Fruit fly (Drosophila melanogaster) whole organism, embryonic: Measurements from ENCODE around the gene CG9662.

Source experiments
- CG10979 ChIP-seq: fragments of 200-800 bp; sonication (Bioruptor generic); optimal IDR thresholded peaks from 2 replicates; lab custom pipeline; 2018; ENCODE audit warnings: missing biosample characterization, mild to moderate bottlenecking, missing genetic modification characterization, moderate library complexity
- CG11247 ChIP-seq: fragments of 200-800 bp; sonication (Bioruptor generic); IDR thresholded peaks from 2 replicates; pipeline ENCODE4 v1.3.6; 2022; ENCODE audit warnings: missing biosample characterization, missing genetic modification characterization
- CG11398 ChIP-seq: fragments of 200-800 bp; sonication (Bioruptor generic); optimal IDR thresholded peaks from 2 replicates; lab custom pipeline; 2016; ENCODE audit warnings: missing biosample characterization, missing genetic modification characterization
- CG11456 ChIP-seq: fragments of 200-800 bp; sonication (Bioruptor generic); IDR thresholded peaks from 3 replicates; pipeline ENCODE4 v1.3.6; 2022; ENCODE audit warnings: missing biosample characterization, missing genetic modification characterization
- CG11560 ChIP-seq: fragments of 200-800 bp; sonication (Bioruptor generic); IDR thresholded peaks from 3 replicates; pipeline ENCODE4 v1.3.6; 2022; ENCODE audit warnings: missing biosample characterization, missing genetic modification characterization
- CG2202 ChIP-seq: fragments of 200-800 bp; sonication (Bioruptor generic); optimal IDR thresholded peaks from 2 replicates; lab custom pipeline; 2018; ENCODE audit warnings: missing biosample characterization, mild to moderate bottlenecking, missing genetic modification characterization
- CG2678 ChIP-seq: fragments of 200-800 bp; sonication (Bioruptor generic); optimal IDR thresholded peaks from 3 replicates; lab custom pipeline; 2019; ENCODE audit warnings: missing biosample characterization, mild to moderate bottlenecking, missing genetic modification characterization, moderate library complexity
- CG31388 ChIP-seq: fragments of 200-800 bp; sonication (Bioruptor generic); optimal IDR thresholded peaks from 2 replicates; lab custom pipeline; 2016; ENCODE audit warnings: missing biosample characterization, missing genetic modification characterization
- CG3281 ChIP-seq: fragments of 200-800 bp; sonication (Bioruptor generic); optimal IDR thresholded peaks from 3 replicates; lab custom pipeline; 2017; ENCODE audit warnings: missing biosample characterization, mild to moderate bottlenecking, missing genetic modification characterization
- CG5245 ChIP-seq: fragments of 200-800 bp; sonication (Bioruptor generic); optimal IDR thresholded peaks from 3 replicates; lab custom pipeline; 2016; ENCODE audit warnings: missing biosample characterization, missing genetic modification characterization
- CG6654 ChIP-seq: fragments of 200-800 bp; sonication (Bioruptor generic); optimal IDR thresholded peaks from 2 replicates; lab custom pipeline; 2017; ENCODE audit warnings: missing biosample characterization, mild to moderate bottlenecking, missing genetic modification characterization
- Camta ChIP-seq: fragments of 200-800 bp; sonication (Bioruptor generic); optimal IDR thresholded peaks from 2 replicates; lab custom pipeline; 2016; ENCODE audit warnings: missing biosample characterization, missing genetic modification characterization
- Dll ChIP-seq: fragments of 200-800 bp; sonication (Bioruptor generic); IDR thresholded peaks from 4 replicates; pipeline ENCODE4 v1.3.6; 2022; ENCODE audit warnings: missing biosample characterization, missing genetic modification characterization; ENCODE audit not compliant: partially characterized antibody
- GATAe ChIP-seq: fragments of 200-800 bp; sonication (Bioruptor generic); conservative IDR thresholded peaks from 2 replicates; pipeline ENCODE4 v1.3.6; 2022; ENCODE audit warnings: missing biosample characterization, missing genetic modification characterization
- Gug ChIP-seq: fragments of 200-800 bp; sonication (Bioruptor generic); IDR thresholded peaks from 4 replicates; pipeline ENCODE4 v1.3.6; 2022; ENCODE audit warnings: missing biosample characterization, missing genetic modification characterization
- Hmx ChIP-seq: fragments of 200-800 bp; sonication (Bioruptor generic); optimal IDR thresholded peaks from 2 replicates; lab custom pipeline; 2016; ENCODE audit warnings: missing biosample characterization, missing genetic modification characterization
- Hr78 ChIP-seq, 2 experiments: fragments of 200-800 bp in 1 of 2; fragments of >200 bp in 1 of 2; sonication (Bioruptor generic) in 1 of 2; optimal IDR thresholded peaks; 2 replicates each; lab custom pipeline; 2017 to 2019; ENCODE audit warnings: missing biosample characterization in 2 of 2, missing genetic modification characterization in 2 of 2, mild to moderate bottlenecking in 1 of 2, moderate library complexity in 1 of 2
- MBD-R2 ChIP-seq: fragments of 200-800 bp; sonication (Bioruptor generic); IDR thresholded peaks from 2 replicates; pipeline ENCODE4 v1.3.6; 2022; ENCODE audit warnings: missing biosample characterization, missing genetic modification characterization
- NC2β ChIP-seq: fragments of 200-800 bp; sonication (Bioruptor generic); optimal IDR thresholded peaks from 2 replicates; lab custom pipeline; 2016; ENCODE audit warnings: missing biosample characterization, missing genetic modification characterization
- NK7.1 ChIP-seq: fragments of 200-800 bp; sonication (Bioruptor generic); optimal IDR thresholded peaks from 3 replicates; lab custom pipeline; 2016; ENCODE audit warnings: missing biosample characterization, missing genetic modification characterization
- Nf-YB ChIP-seq: fragments of 200-800 bp; sonication (Bioruptor generic); optimal IDR thresholded peaks from 3 replicates; lab custom pipeline; 2019; ENCODE audit warnings: missing biosample characterization, mild to moderate bottlenecking, missing genetic modification characterization, moderate library complexity
- PHDP ChIP-seq: fragments of 200-800 bp; sonication (Bioruptor generic); optimal IDR thresholded peaks from 3 replicates; lab custom pipeline; 2018; ENCODE audit warnings: missing biosample characterization, mild to moderate bottlenecking, missing genetic modification characterization, moderate library complexity
- Sry-β ChIP-seq: fragments of 200-800 bp; sonication (Bioruptor generic); optimal IDR thresholded peaks from 2 replicates; lab custom pipeline; 2018; ENCODE audit warnings: missing biosample characterization, mild to moderate bottlenecking, missing genetic modification characterization, moderate library complexity
- Stat92E ChIP-seq, 3 experiments: fragments of >200 bp in 2 of 3; fragments of 200-800 bp in 1 of 3; sonication (Bioruptor generic) in 1 of 3; optimal IDR thresholded peaks; 2 replicates each; lab custom pipeline; 2017 to 2019; ENCODE audit warnings: missing biosample characterization in 3 of 3, missing genetic modification characterization in 3 of 3, mild to moderate bottlenecking in 1 of 3, moderate library complexity in 1 of 3
- Tbp ChIP-seq: fragments of >200 bp; optimal IDR thresholded peaks from 2 replicates; lab custom pipeline; 2018; ENCODE audit warnings: missing biosample characterization, missing genetic modification characterization
- Trl ChIP-seq, 3 experiments: fragments of >200 bp in 2 of 3; fragments of 200-800 bp in 1 of 3; sonication (Bioruptor generic) in 1 of 3; optimal IDR thresholded peaks; 2 replicates in 1 of 3; 3 replicates in 2 of 3; lab custom pipeline; 2016 to 2017; ENCODE audit warnings: missing biosample characterization in 1 of 3, missing genetic modification characterization in 1 of 3
- ap ChIP-seq: fragments of 200-800 bp; sonication (Bioruptor generic); IDR thresholded peaks from 2 replicates; pipeline ENCODE4 v1.3.6; 2022; ENCODE audit warnings: missing biosample characterization, missing genetic modification characterization
- chif ChIP-seq, 2 experiments: fragments of 200-800 bp; sonication (Bioruptor generic); optimal IDR thresholded peaks; 3 replicates each; lab custom pipeline; 2016; ENCODE audit warnings: missing biosample characterization in 2 of 2, missing genetic modification characterization in 2 of 2
- chn ChIP-seq: fragments of 200-800 bp; sonication (Bioruptor generic); optimal IDR thresholded peaks from 2 replicates; lab custom pipeline; 2016; ENCODE audit warnings: missing biosample characterization, missing genetic modification characterization
- croc ChIP-seq: fragments of 200-800 bp; sonication (Bioruptor generic); conservative IDR thresholded peaks from 3 replicates; pipeline ENCODE4 v1.3.6; 2022; ENCODE audit warnings: missing biosample characterization, missing genetic modification characterization
- dimm ChIP-seq: fragments of 200-800 bp; sonication (Bioruptor generic); IDR thresholded peaks from 2 replicates; pipeline ENCODE4 v1.3.6; 2022; ENCODE audit warnings: missing biosample characterization, missing genetic modification characterization
- ems ChIP-seq: fragments of 200-800 bp; sonication (Bioruptor generic); optimal IDR thresholded peaks from 3 replicates; lab custom pipeline; 2016; ENCODE audit warnings: missing biosample characterization, missing genetic modification characterization
- eyg ChIP-seq: fragments of 200-800 bp; sonication (Bioruptor generic); optimal IDR thresholded peaks from 3 replicates; lab custom pipeline; 2016; ENCODE audit warnings: missing biosample characterization, missing genetic modification characterization
- grau ChIP-seq: fragments of 200-800 bp; optimal IDR thresholded peaks from 3 replicates; lab custom pipeline; 2019; ENCODE audit warnings: missing biosample characterization, mild to moderate bottlenecking, missing genetic modification characterization, moderate library complexity
- gro ChIP-seq: fragments of 200-800 bp; sonication (Bioruptor generic); optimal IDR thresholded peaks from 2 replicates; lab custom pipeline; 2016; ENCODE audit warnings: missing biosample characterization, missing genetic modification characterization
- ind ChIP-seq: fragments of 200-800 bp; sonication (Bioruptor generic); optimal IDR thresholded peaks from 3 replicates; lab custom pipeline; 2016; ENCODE audit warnings: missing biosample characterization, missing genetic modification characterization
- mirr ChIP-seq: fragments of 200-800 bp; sonication (Bioruptor generic); optimal IDR thresholded peaks from 3 replicates; lab custom pipeline; 2018; ENCODE audit warnings: missing biosample characterization, mild to moderate bottlenecking, missing genetic modification characterization
- nerfin-1 ChIP-seq: fragments of 200-800 bp; sonication (Bioruptor generic); optimal IDR thresholded peaks from 3 replicates; lab custom pipeline; 2019; ENCODE audit warnings: missing biosample characterization, mild to moderate bottlenecking, missing genetic modification characterization, moderate library complexity
- nmo ChIP-seq: fragments of 200-800 bp; sonication (Bioruptor generic); optimal IDR thresholded peaks from 2 replicates; lab custom pipeline; 2018; ENCODE audit warnings: missing biosample characterization, mild to moderate bottlenecking, missing genetic modification characterization, moderate library complexity
- prd ChIP-seq, 3 experiments: fragments of >200 bp in 2 of 3; fragments of 200-800 bp in 1 of 3; sonication (Bioruptor generic) in 1 of 3; optimal IDR thresholded peaks in 2 of 3; IDR thresholded peaks in 1 of 3; 2 replicates in 2 of 3; 3 replicates in 1 of 3; pipeline versions ENCODE4 v1.3.6 to Lab custom; 2017 to 2022; ENCODE audit warnings: missing biosample characterization in 1 of 3, missing genetic modification characterization in 1 of 3
- pzg ChIP-seq: fragments of 200-800 bp; sonication (Bioruptor generic); optimal IDR thresholded peaks from 3 replicates; lab custom pipeline; 2018; ENCODE audit warnings: missing biosample characterization, mild to moderate bottlenecking, missing genetic modification characterization, moderate library complexity
- row ChIP-seq: fragments of 200-800 bp; sonication (Bioruptor generic); IDR thresholded peaks from 3 replicates; pipeline ENCODE4 v1.3.6; 2022; ENCODE audit warnings: missing biosample characterization, missing genetic modification characterization
- sc ChIP-seq, 3 experiments: fragments of >200 bp in 2 of 3; fragments of 200-800 bp in 1 of 3; sonication (Bioruptor generic) in 1 of 3; optimal IDR thresholded peaks; 2 replicates in 2 of 3; 3 replicates in 1 of 3; lab custom pipeline; 2017; ENCODE audit warnings: mild to moderate bottlenecking in 1 of 3, missing biosample characterization in 1 of 3, missing genetic modification characterization in 1 of 3, missing genetic modification reagents in 1 of 3
- sens ChIP-seq: fragments of 200-800 bp; sonication (Bioruptor generic); peaks from one replicate; lab custom pipeline; 2016; ENCODE audit warnings: missing biosample characterization, missing genetic modification characterization
- seq ChIP-seq: fragments of 200-800 bp; sonication (Bioruptor generic); IDR thresholded peaks from 2 replicates; pipeline ENCODE4 v1.3.6; 2022; ENCODE audit warnings: missing biosample characterization, missing genetic modification characterization
- slbo ChIP-seq: fragments of 200-800 bp; sonication (Bioruptor generic); IDR thresholded peaks from 2 replicates; pipeline ENCODE4 v1.3.6; 2022; ENCODE audit warnings: missing biosample characterization, missing genetic modification characterization
- toy ChIP-seq: fragments of 200-800 bp; sonication (Bioruptor generic); IDR thresholded peaks from 2 replicates; pipeline ENCODE4 v1.3.6; 2022; ENCODE audit warnings: missing biosample characterization, missing genetic modification characterization
- z ChIP-seq: fragments of 200-800 bp; sonication (Bioruptor generic); IDR thresholded peaks from 3 replicates; pipeline ENCODE4 v1.3.6; 2022; ENCODE audit warnings: missing biosample characterization, missing genetic modification characterization
- zfh1 ChIP-seq: fragments of 200-800 bp; sonication (Bioruptor generic); IDR thresholded peaks from 3 replicates; pipeline ENCODE4 v1.3.6; 2022; ENCODE audit warnings: missing biosample characterization, missing genetic modification characterization

CG9662 gene

DNA sequence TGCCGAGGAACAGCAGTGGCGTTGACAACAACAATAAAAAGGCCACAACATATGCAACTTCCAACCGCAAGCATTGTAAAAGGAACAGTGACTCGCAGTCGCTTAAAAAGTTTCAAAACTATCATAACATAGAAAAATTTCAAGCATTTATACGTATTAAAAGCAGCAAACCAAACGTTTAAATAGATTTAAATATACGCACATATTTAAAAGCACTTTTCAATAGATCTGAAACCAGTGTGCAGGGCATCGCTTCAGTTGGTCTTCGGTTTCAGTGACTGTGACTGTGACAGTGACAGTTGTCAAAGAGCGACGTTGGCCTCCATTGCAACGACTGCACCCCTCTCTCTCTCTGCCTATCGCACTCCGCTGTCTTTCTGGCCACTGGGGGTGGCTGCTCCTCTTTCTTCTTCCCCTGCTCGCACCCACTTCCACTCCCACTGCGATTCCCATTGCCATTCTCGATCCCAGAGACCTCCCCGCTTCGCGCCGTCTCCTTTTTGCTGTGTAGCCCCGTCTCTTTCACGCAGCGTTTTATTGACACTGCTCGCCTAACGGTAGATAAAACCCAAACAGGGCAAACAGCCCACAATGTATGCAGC is 28.3 kb downstream of the CG9662 start (continued):
- TF ChIP-seq chif (GFP tag; optimal IDR thresholded peaks at IDR 0.05; lab: Kevin White, UChicago) = peak; percentile 71 to 75
- TF ChIP-seq CG11398 (GFP tag; lab: Kevin White, UChicago) = peak; percentile 2
- TF ChIP-seq Nf-YB = peak; percentile 19
- TF ChIP-seq Hr78 (GFP tag; optimal IDR thresholded peaks at IDR 0.05; lab: Kevin White, UChicago) = no peak
- peak; percentile 76 for TF ChIP-seq chn (GFP tag; lab: Kevin White, UChicago)
- TF ChIP-seq Gug (GFP tag; lab: Robert Waterston, UW) = peak; percentile 81; the same call in 3 of the 4 replicates
- peak; percentile 62 for TF ChIP-seq CG6654 (GFP tag; lab: Kevin White, UChicago)
- TF ChIP-seq Hmx (GFP tag; lab: Kevin White, UChicago) = no peak
- peak; percentile 92 for TF ChIP-seq croc (GFP tag; lab: Robert Waterston, UW)
- peak; percentile 58 for TF ChIP-seq eyg (GFP tag; lab: Kevin White, UChicago)
- peak; percentile 75 for TF ChIP-seq CG11456 (GFP tag; lab: Robert Waterston, UW)
- peak; percentile 66 for TF ChIP-seq NC2β (GFP tag; lab: Kevin White, UChicago)
- TF ChIP-seq CG10979 (tag; lab: Kevin White, UChicago) = peak; percentile 88
- TF ChIP-seq pzg (GFP tag; lab: Kevin White, UChicago) = no peak
- TF ChIP-seq CG11560 (tag; lab: Robert Waterston, UW) = no peak
- peak; percentile 65 for TF ChIP-seq Camta
- TF ChIP-seq sens (GFP tag; lab: Kevin White, UChicago) = peak; percentile 97
- TF ChIP-seq dimm = peak; percentile 74
- TF ChIP-seq NK7.1 (GFP tag; lab: Kevin White, UChicago) = no peak
- TF ChIP-seq GATAe (GFP tag; lab: Robert Waterston, UW) = no peak; the same call in 1 of the 2 replicates
- TF ChIP-seq MBD-R2 (GFP tag; lab: Robert Waterston, UW) = no peak
- TF ChIP-seq CG5245 = peak; percentile 48
- peak; percentile 22 for TF ChIP-seq CG31388 (GFP tag; lab: Kevin White, UChicago)
- peak; percentile 92 for TF ChIP-seq zfh1 (GFP tag; lab: Robert Waterston, UW)
- no peak for TF ChIP-seq prd (optimal IDR thresholded peaks at IDR 0.05; lab: Kevin White, UChicago)
- TF ChIP-seq prd (GFP tag; IDR thresholded peaks at IDR 0.05; lab: Robert Waterston, UW) = peak; percentile 93
- TF ChIP-seq mirr (GFP tag; lab: Kevin White, UChicago) = no peak
- TF ChIP-seq grau = peak; percentile 64
- peak; percentile 82 for TF ChIP-seq PHDP
- no peak for TF ChIP-seq Tbp (GFP tag; lab: Kevin White, UChicago)
- TF ChIP-seq sc (optimal IDR thresholded peaks at IDR 0.05; lab: Kevin White, UChicago) = no peak
- TF ChIP-seq sc (GFP tag; optimal IDR thresholded peaks at IDR 0.05; lab: Kevin White, UChicago) = peak; percentile 82
- peak; percentile 57 for TF ChIP-seq CG2202
- TF ChIP-seq nerfin-1 = peak; percentile 78
- TF ChIP-seq ind (GFP tag; lab: Kevin White, UChicago) = peak; percentile 78
- TF ChIP-seq CG2678 (tag; lab: Kevin White, UChicago) = peak; percentile 87
- peak; percentile 74 for TF ChIP-seq CG11247 (GFP tag; lab: Robert Waterston, UW)
- 0 out of 4 replicates have a peak, but pooled peaks have one; percentile 27 for TF ChIP-seq Dll (GFP tag; lab: Robert Waterston, UW)
- TF ChIP-seq ems (GFP tag; lab: Kevin White, UChicago) = peak; percentile 71
- peak; percentile 85 for TF ChIP-seq nmo (GFP tag; lab: Kevin White, UChicago)
- peak; percentile 86 for TF ChIP-seq ap (GFP tag; lab: Robert Waterston, UW)
- TF ChIP-seq toy (GFP tag; lab: Robert Waterston, UW) = no peak
- TF ChIP-seq row (GFP tag; lab: Robert Waterston, UW) = peak; percentile 84
- TF ChIP-seq gro (GFP tag; lab: Kevin White, UChicago) = no peak
- peak; percentile 39 for TF ChIP-seq Sry-β (GFP tag; lab: Kevin White, UChicago)
- peak; percentile 64 for TF ChIP-seq slbo
- TF ChIP-seq z (GFP tag; lab: Robert Waterston, UW) = peak; percentile 50; the same call in 1 of the 3 replicates
- TF ChIP-seq Stat92E (GFP tag; optimal IDR thresholded peaks at IDR 0.05; lab: Kevin White, UChicago) = no peak
- TF ChIP-seq CG3281 (GFP tag; lab: Kevin White, UChicago) = peak; percentile 20
- TF ChIP-seq Trl (optimal IDR thresholded peaks at IDR 0.05; lab: Kevin White, UChicago) = no peak
- TF ChIP-seq Trl (GFP tag; optimal IDR thresholded peaks at IDR 0.05; lab: Kevin White, UChicago) = peak; percentile 51
- TF ChIP-seq seq (GFP tag; lab: Robert Waterston, UW) = peak; percentile 47
